Worm (Caenorhabditis elegans) whole organism, L2 larva: ENCODE data around the gene F47B10.9.

ENCODE experiments used
- blmp-1 ChIP-seq: sonication (generic microtip); optimal IDR thresholded peaks from 2 replicates; lab custom pipeline; 2017; ENCODE audit warnings: missing genetic modification characterization, mild to moderate bottlenecking, missing compliant biosample characterization, antibody characterized with exemption, moderate library complexity; ENCODE audit not compliant: insufficient read depth
- ceh-16 ChIP-seq: fragments of 150-350 bp; optimal IDR thresholded peaks from 2 replicates; lab custom pipeline; 2014; ENCODE audit warnings: missing biosample characterization, missing genetic modification characterization
- nhr-11 ChIP-seq: fragments of 150-350 bp; optimal IDR thresholded peaks from 2 replicates; lab custom pipeline; 2014; ENCODE audit warnings: missing biosample characterization, missing genetic modification characterization
- nhr-12 ChIP-seq: fragments of 150-350 bp; optimal IDR thresholded peaks from 2 replicates; lab custom pipeline; 2014; ENCODE audit warnings: missing biosample characterization, missing genetic modification characterization
- nhr-6 ChIP-seq: fragments of 150-350 bp; optimal IDR thresholded peaks from 2 replicates; lab custom pipeline; 2014; ENCODE audit warnings: missing biosample characterization, missing genetic modification characterization
- unc-39 ChIP-seq: fragments of 150-350 bp; optimal IDR thresholded peaks from 2 replicates; lab custom pipeline; 2014; ENCODE audit warnings: missing biosample characterization, missing genetic modification characterization
- unc-62 ChIP-seq: fragments of 150-350 bp; optimal IDR thresholded peaks from 2 replicates; lab custom pipeline; 2014; ENCODE audit warnings: missing biosample characterization, missing genetic modification reagents, missing genetic modification characterization
- zag-1 ChIP-seq: fragments of 150-350 bp; optimal IDR thresholded peaks from 2 replicates; lab custom pipeline; 2014; ENCODE audit warnings: missing biosample characterization, missing genetic modification characterization

DNA sequence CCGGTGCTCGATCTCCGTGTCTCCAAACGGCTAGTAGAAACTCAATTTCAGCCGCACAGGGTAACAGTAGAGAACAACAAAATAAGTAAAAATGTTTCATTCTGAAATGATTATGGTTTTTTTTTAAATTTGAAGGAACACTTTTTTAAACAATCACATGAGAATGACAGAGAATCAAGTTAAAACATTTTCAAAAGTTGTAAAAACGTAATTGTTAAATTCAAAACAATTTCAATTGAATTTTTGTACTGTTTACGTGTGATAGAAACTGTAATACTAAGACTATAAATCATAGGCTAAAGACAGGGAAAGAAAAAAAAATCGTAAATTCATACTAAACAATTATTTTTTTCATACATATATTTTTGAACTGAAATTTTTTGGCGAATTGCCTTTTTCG is 27.4 kb upstream of the F47B10.9 start, which contains the start of gene pho-7:
- no peak for TF ChIP-seq nhr-11
- TF ChIP-seq unc-62 (GFP tag; lab: Kevin White, UChicago): no peak
- no peak for TF ChIP-seq zag-1 (tag; lab: Kevin White, UChicago)
- TF ChIP-seq nhr-12 (tag; lab: Kevin White, UChicago): no peak
- no peak for TF ChIP-seq ceh-16 (tag; lab: Kevin White, UChicago)
- TF ChIP-seq nhr-6 (tag; lab: Kevin White, UChicago): no peak
- no peak for TF ChIP-seq unc-39 (tag; lab: Kevin White, UChicago)
- TF ChIP-seq blmp-1 (tag; lab: Kevin White, UChicago): no peak
